Fruit fly (Drosophila melanogaster) whole organism, embryonic: Measurements from ENCODE around the gene CG5850.

ENCODE experiments used
- Adf1 ChIP-seq: fragments of 200-800 bp; sonication (Bioruptor generic); IDR thresholded peaks from 2 replicates; pipeline ENCODE4 v1.3.6; 2022; ENCODE audit warnings: missing biosample characterization, missing genetic modification characterization
- Antp ChIP-seq: fragments of 200-800 bp; sonication (Bioruptor generic); optimal IDR thresholded peaks from 3 replicates; lab custom pipeline; 2016; ENCODE audit warnings: missing biosample characterization, missing genetic modification characterization
- Asciz ChIP-seq: fragments of 200-800 bp; sonication (Bioruptor generic); optimal IDR thresholded peaks from 2 replicates; lab custom pipeline; 2017; ENCODE audit warnings: missing biosample characterization, mild to moderate bottlenecking, missing genetic modification characterization, missing genetic modification reagents
- Atf-2 ChIP-seq: fragments of 200-800 bp; sonication (Bioruptor generic); optimal IDR thresholded peaks from 2 replicates; lab custom pipeline; 2016; ENCODE audit warnings: missing biosample characterization, missing genetic modification characterization
- Awh ChIP-seq: fragments of 200-800 bp; sonication (Bioruptor generic); IDR thresholded peaks from 2 replicates; pipeline ENCODE4, ENCODE4 v1.3.6; 2022; ENCODE audit warnings: missing biosample characterization, missing genetic modification characterization
- CG10274 ChIP-seq: fragments of 200-800 bp; sonication (Bioruptor generic); optimal IDR thresholded peaks from 3 replicates; lab custom pipeline; 2017; ENCODE audit warnings: missing biosample characterization, mild to moderate bottlenecking, missing genetic modification characterization
- CG11560 ChIP-seq: fragments of 200-800 bp; sonication (Bioruptor generic); IDR thresholded peaks from 3 replicates; pipeline ENCODE4 v1.3.6; 2022; ENCODE audit warnings: missing biosample characterization, missing genetic modification characterization
- CG16813 ChIP-seq: fragments of 200-800 bp; sonication (Bioruptor generic); IDR thresholded peaks from 3 replicates; pipeline ENCODE4 v1.3.6; 2022; ENCODE audit warnings: missing biosample characterization, missing genetic modification characterization; ENCODE audit not compliant: partially characterized antibody
- CG18599 ChIP-seq: fragments of 200-800 bp; sonication (Bioruptor generic); optimal IDR thresholded peaks from 3 replicates; lab custom pipeline; 2017; ENCODE audit warnings: missing biosample characterization, missing genetic modification characterization, mild to moderate bottlenecking, moderate library complexity, missing genetic modification reagents
- CG18764 ChIP-seq: fragments of 200-800 bp; sonication (Bioruptor generic); optimal IDR thresholded peaks from 3 replicates; lab custom pipeline; 2016; ENCODE audit warnings: missing biosample characterization, missing genetic modification characterization
- CG2712 ChIP-seq: fragments of 200-800 bp; optimal IDR thresholded peaks from 3 replicates; lab custom pipeline; 2019; ENCODE audit warnings: missing biosample characterization, mild to moderate bottlenecking, missing genetic modification characterization, moderate library complexity
- CG30020 ChIP-seq: fragments of 200-800 bp; optimal IDR thresholded peaks from 2 replicates; lab custom pipeline; 2019; ENCODE audit warnings: missing biosample characterization, mild to moderate bottlenecking, missing genetic modification characterization, moderate library complexity
- CG32772 ChIP-seq: fragments of 200-800 bp; sonication (Bioruptor generic); IDR thresholded peaks from 2 replicates; pipeline ENCODE4 v1.3.6; 2022; ENCODE audit warnings: missing biosample characterization, missing genetic modification characterization
- CG3407 ChIP-seq: fragments of 200-800 bp; sonication (Bioruptor generic); optimal IDR thresholded peaks from 2 replicates; lab custom pipeline; 2018; ENCODE audit warnings: missing biosample characterization, mild to moderate bottlenecking, missing genetic modification characterization
- CG4404 ChIP-seq: fragments of 200-800 bp; sonication (Bioruptor generic); IDR thresholded peaks from 2 replicates; pipeline ENCODE4 v1.3.6; 2022; ENCODE audit warnings: missing biosample characterization, missing genetic modification characterization
- CG7839 ChIP-seq: fragments of 200-800 bp; sonication (Bioruptor generic); optimal IDR thresholded peaks from 3 replicates; lab custom pipeline; 2018; ENCODE audit warnings: missing biosample characterization, mild to moderate bottlenecking, missing genetic modification characterization, moderate library complexity
- CG7928 ChIP-seq: fragments of 200-800 bp; sonication (Bioruptor generic); optimal IDR thresholded peaks from 2 replicates; lab custom pipeline; 2017; ENCODE audit warnings: missing biosample characterization, mild to moderate bottlenecking, missing genetic modification characterization
- CG8359 ChIP-seq: fragments of 200-800 bp; sonication (Bioruptor generic); optimal IDR thresholded peaks from 2 replicates; lab custom pipeline; 2017; ENCODE audit warnings: missing biosample characterization, mild to moderate bottlenecking, missing genetic modification characterization, borderline replicate concordance
- CG9817 ChIP-seq: fragments of 200-800 bp; sonication (Bioruptor generic); optimal IDR thresholded peaks from 2 replicates; lab custom pipeline; 2018; ENCODE audit warnings: missing biosample characterization, mild to moderate bottlenecking, missing genetic modification characterization, moderate library complexity
- CTCF ChIP-seq: fragments of 200-800 bp; sonication (Bioruptor generic); optimal IDR thresholded peaks from 2 replicates; lab custom pipeline; 2017; ENCODE audit warnings: missing biosample characterization, mild to moderate bottlenecking, missing genetic modification characterization, moderate library complexity
- Deaf1 ChIP-seq: fragments of 200-800 bp; optimal IDR thresholded peaks from 3 replicates; lab custom pipeline; 2019; ENCODE audit warnings: missing biosample characterization, mild to moderate bottlenecking, missing genetic modification characterization, moderate library complexity
- Fer2 ChIP-seq: fragments of 200-800 bp; sonication (Bioruptor generic); optimal IDR thresholded peaks from 2 replicates; lab custom pipeline; 2018; ENCODE audit warnings: missing biosample characterization, mild to moderate bottlenecking, missing genetic modification characterization, moderate library complexity
- Mes4 ChIP-seq: fragments of 200-800 bp; sonication (Bioruptor generic); optimal IDR thresholded peaks from 2 replicates; lab custom pipeline; 2016; ENCODE audit warnings: missing biosample characterization, missing genetic modification characterization
- Mrtf ChIP-seq: fragments of 200-800 bp; sonication (Bioruptor generic); IDR thresholded peaks from 3 replicates; pipeline ENCODE4 v1.3.6; 2022; ENCODE audit warnings: missing biosample characterization, missing genetic modification characterization
- Oaz ChIP-seq: fragments of 200-800 bp; sonication (Bioruptor generic); IDR thresholded peaks from 2 replicates; pipeline ENCODE4 v1.3.6; 2022; ENCODE audit warnings: missing biosample characterization, missing genetic modification characterization
- Rx ChIP-seq: fragments of 200-800 bp; sonication (Bioruptor generic); IDR thresholded peaks from 2 replicates; pipeline ENCODE4 v1.3.6; 2022; ENCODE audit warnings: missing biosample characterization, missing genetic modification characterization
- Six4 ChIP-seq: fragments of 200-800 bp; sonication (Bioruptor generic); optimal IDR thresholded peaks from 2 replicates; lab custom pipeline; 2016; ENCODE audit warnings: missing biosample characterization, missing genetic modification characterization
- Stat92E ChIP-seq, 3 experiments: fragments of >200 bp in 2 of 3; fragments of 200-800 bp in 1 of 3; sonication (Bioruptor generic) in 1 of 3; optimal IDR thresholded peaks; 2 replicates each; lab custom pipeline; 2017 to 2019; ENCODE audit warnings: missing biosample characterization in 3 of 3, missing genetic modification characterization in 3 of 3, mild to moderate bottlenecking in 1 of 3, moderate library complexity in 1 of 3
- Trl ChIP-seq, 3 experiments: fragments of >200 bp in 2 of 3; fragments of 200-800 bp in 1 of 3; sonication (Bioruptor generic) in 1 of 3; optimal IDR thresholded peaks; 2 replicates in 1 of 3; 3 replicates in 2 of 3; lab custom pipeline; 2016 to 2017; ENCODE audit warnings: missing biosample characterization in 1 of 3, missing genetic modification characterization in 1 of 3
- ara ChIP-seq: fragments of 200-800 bp; sonication (Bioruptor generic); IDR thresholded peaks from 2 replicates; pipeline ENCODE4 v1.3.6; 2022; ENCODE audit warnings: missing biosample characterization, missing genetic modification characterization
- cg ChIP-seq: fragments of 200-800 bp; sonication (Bioruptor generic); optimal IDR thresholded peaks from 3 replicates; lab custom pipeline; 2019; ENCODE audit warnings: missing biosample characterization, mild to moderate bottlenecking, missing genetic modification characterization, moderate library complexity
- crc ChIP-seq: fragments of 200-800 bp; sonication (Bioruptor generic); optimal IDR thresholded peaks from 2 replicates; lab custom pipeline; 2016; ENCODE audit warnings: missing biosample characterization, missing genetic modification characterization
- emc ChIP-seq: fragments of 200-800 bp; sonication (Bioruptor generic); optimal IDR thresholded peaks from 2 replicates; lab custom pipeline; 2016; ENCODE audit warnings: missing biosample characterization, missing genetic modification characterization
- eve ChIP-seq, 2 experiments: fragments of >200 bp; optimal IDR thresholded peaks; 2 replicates each; lab custom pipeline; 2017; ENCODE audit warnings: missing biosample characterization in 2 of 2, missing genetic modification characterization in 2 of 2
- gsb-n ChIP-seq: fragments of 200-800 bp; sonication (Bioruptor generic); optimal IDR thresholded peaks from 3 replicates; lab custom pipeline; 2018; ENCODE audit warnings: missing biosample characterization, mild to moderate bottlenecking, missing genetic modification characterization
- ham ChIP-seq: fragments of 200-800 bp; sonication (Bioruptor generic); IDR thresholded peaks from 2 replicates; pipeline ENCODE4 v1.3.6; 2022; ENCODE audit warnings: missing biosample characterization, missing genetic modification characterization
- hkb ChIP-seq, 2 experiments: fragments of 200-800 bp in 1 of 2; fragments of >200 bp in 1 of 2; sonication (Bioruptor generic) in 1 of 2; IDR thresholded peaks in 1 of 2; optimal IDR thresholded peaks in 1 of 2; 2 replicates each; pipeline versions ENCODE4 v1.3.6 to Lab custom; 2017 to 2022; ENCODE audit warnings: missing biosample characterization in 1 of 2, missing genetic modification characterization in 1 of 2
- lilli ChIP-seq: fragments of 200-800 bp; sonication (Bioruptor generic); optimal IDR thresholded peaks from 3 replicates; lab custom pipeline; 2016; ENCODE audit warnings: missing biosample characterization, missing genetic modification characterization
- nerfin-1 ChIP-seq: fragments of 200-800 bp; sonication (Bioruptor generic); optimal IDR thresholded peaks from 3 replicates; lab custom pipeline; 2019; ENCODE audit warnings: missing biosample characterization, mild to moderate bottlenecking, missing genetic modification characterization, moderate library complexity
- pb ChIP-seq: fragments of 200-800 bp; sonication (Bioruptor generic); optimal IDR thresholded peaks from 3 replicates; lab custom pipeline; 2016; ENCODE audit warnings: missing biosample characterization, missing genetic modification characterization
- phol ChIP-seq: fragments of 200-800 bp; sonication (Bioruptor generic); optimal IDR thresholded peaks from 3 replicates; lab custom pipeline; 2018; ENCODE audit warnings: missing biosample characterization, mild to moderate bottlenecking, missing genetic modification characterization, moderate library complexity
- salm ChIP-seq: fragments of 200-800 bp; sonication (Bioruptor generic); optimal IDR thresholded peaks from 2 replicates; lab custom pipeline; 2018; ENCODE audit warnings: missing biosample characterization, mild to moderate bottlenecking, missing genetic modification characterization
- sc ChIP-seq, 3 experiments: fragments of >200 bp in 2 of 3; fragments of 200-800 bp in 1 of 3; sonication (Bioruptor generic) in 1 of 3; optimal IDR thresholded peaks; 2 replicates in 2 of 3; 3 replicates in 1 of 3; lab custom pipeline; 2017; ENCODE audit warnings: mild to moderate bottlenecking in 1 of 3, missing biosample characterization in 1 of 3, missing genetic modification characterization in 1 of 3, missing genetic modification reagents in 1 of 3
- sima ChIP-seq: fragments of 200-800 bp; sonication (Bioruptor generic); optimal IDR thresholded peaks from 2 replicates; lab custom pipeline; 2016; ENCODE audit warnings: missing biosample characterization, missing genetic modification characterization
- stwl ChIP-seq: fragments of 200-800 bp; sonication (Bioruptor generic); optimal IDR thresholded peaks from 3 replicates; lab custom pipeline; 2018; ENCODE audit warnings: missing biosample characterization, mild to moderate bottlenecking, missing genetic modification characterization, moderate library complexity
- tna ChIP-seq: fragments of 200-800 bp; sonication (Bioruptor generic); IDR thresholded peaks from 2 replicates; pipeline ENCODE4 v1.3.6; 2022; ENCODE audit warnings: missing biosample characterization, missing genetic modification characterization; ENCODE audit not compliant: partially characterized antibody
- toy ChIP-seq: fragments of 200-800 bp; sonication (Bioruptor generic); IDR thresholded peaks from 2 replicates; pipeline ENCODE4 v1.3.6; 2022; ENCODE audit warnings: missing biosample characterization, missing genetic modification characterization

Gene CG5850

DNA sequence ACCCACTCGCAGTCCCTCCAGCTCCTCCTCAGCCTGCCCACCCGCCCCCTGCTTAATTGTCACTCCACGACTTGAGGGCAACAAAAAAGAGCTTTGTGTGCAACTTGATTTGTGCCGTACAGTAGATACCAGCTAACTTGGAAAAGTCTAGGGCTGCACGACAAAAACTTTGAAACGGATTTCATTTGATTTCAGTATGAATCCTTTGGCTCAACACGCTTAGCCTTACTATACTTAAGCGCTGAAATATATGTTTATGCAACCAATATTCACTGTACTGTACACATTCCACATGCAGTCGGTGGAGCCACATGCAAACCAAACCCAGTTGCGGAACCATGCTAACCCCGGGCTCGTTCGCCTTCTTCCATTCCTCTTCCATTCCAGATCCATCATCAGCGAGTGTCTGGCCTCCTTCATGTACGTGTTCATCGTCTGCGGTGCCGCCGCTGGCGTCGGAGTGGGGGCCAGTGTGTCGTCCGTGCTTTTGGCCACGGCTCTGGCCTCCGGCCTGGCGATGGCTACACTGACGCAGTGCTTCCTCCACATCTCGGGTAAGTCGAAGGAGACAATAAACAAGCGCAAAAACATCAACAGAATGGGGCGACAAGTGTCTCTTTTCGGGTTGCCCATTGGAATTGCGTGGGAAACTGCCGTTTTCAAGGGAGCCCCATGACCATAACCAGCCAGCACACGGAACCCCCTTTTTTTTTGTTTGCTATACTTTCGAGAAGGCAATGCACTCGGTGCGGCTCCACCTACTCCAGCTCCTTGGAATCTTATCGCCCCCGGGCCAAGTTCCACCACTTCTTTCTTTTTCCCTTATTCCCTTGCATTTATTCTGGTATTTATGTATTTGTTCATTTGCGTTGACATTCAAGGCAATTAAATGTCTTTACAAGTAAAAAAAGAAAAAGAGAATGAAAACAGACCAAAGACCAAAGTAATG lies 22.9 kb upstream of the CG5850 start (continued):
- peak; percentile 16 for TF ChIP-seq gsb-n (tag; lab: Kevin White, UChicago)
- TF ChIP-seq CG16813 (GFP tag; lab: Robert Waterston, UW) = no peak
- peak; percentile 60 for TF ChIP-seq Six4
- peak; percentile 20 for TF ChIP-seq Mes4 (GFP tag; lab: Kevin White, UChicago)
- TF ChIP-seq CG9817 = no peak
- TF ChIP-seq Mrtf (GFP tag; lab: Robert Waterston, UW) = peak; percentile 37; the same call in 1 of the 3 replicates
- no peak for TF ChIP-seq Atf-2 (GFP tag; lab: Kevin White, UChicago)
- TF ChIP-seq CG18599 (GFP tag; lab: Kevin White, UChicago) = peak; percentile 29
- no peak for TF ChIP-seq Deaf1 (tag; lab: Kevin White, UChicago)
- TF ChIP-seq eve (GFP tag; optimal IDR thresholded peaks at IDR 0.05; lab: Kevin White, UChicago) = no peak
- no peak for TF ChIP-seq toy
- peak; percentile 1 for TF ChIP-seq CG3407 (GFP tag; lab: Kevin White, UChicago)
- no peak for TF ChIP-seq crc (GFP tag; lab: Kevin White, UChicago)
- peak; percentile 75 for TF ChIP-seq Awh (GFP tag; lab: Robert Waterston, UW)
- no peak for TF ChIP-seq stwl (tag; lab: Kevin White, UChicago)
- no peak for TF ChIP-seq salm (tag; lab: Kevin White, UChicago)
- no peak for TF ChIP-seq emc
- no peak for TF ChIP-seq Stat92E (GFP tag; optimal IDR thresholded peaks at IDR 0.05; lab: Kevin White, UChicago)
- no peak for TF ChIP-seq pb
- TF ChIP-seq Trl (optimal IDR thresholded peaks at IDR 0.05; lab: Kevin White, UChicago) = no peak
- TF ChIP-seq Trl (GFP tag; optimal IDR thresholded peaks at IDR 0.05; lab: Kevin White, UChicago) = peak; percentile 11
- TF ChIP-seq CG4404 = peak; percentile 36; the same call in 1 of the 2 replicates
- no peak for TF ChIP-seq sima (GFP tag; lab: Kevin White, UChicago)
- TF ChIP-seq CG10274 = no peak
- TF ChIP-seq CG7839 (tag; lab: Kevin White, UChicago) = peak; percentile 59
- TF ChIP-seq phol (tag; lab: Kevin White, UChicago) = peak; percentile 67
- peak; percentile 76; the same call in 1 of the 2 replicates for TF ChIP-seq CG32772
- TF ChIP-seq CG11560 = 0 out of 3 replicates have a peak, but pooled peaks have one; percentile 11
- TF ChIP-seq Adf1 (GFP tag; lab: Robert Waterston, UW) = no peak
- peak; percentile 42 for TF ChIP-seq nerfin-1 (tag; lab: Kevin White, UChicago)
- peak; percentile 74 for TF ChIP-seq ara
- TF ChIP-seq Asciz = peak; percentile 43
- TF ChIP-seq CG18764 (GFP tag; lab: Kevin White, UChicago) = peak; percentile 22
- TF ChIP-seq CG30020 = no peak
- peak; percentile 67 for TF ChIP-seq Rx (GFP tag; lab: Robert Waterston, UW)
- TF ChIP-seq Antp (GFP tag; lab: Kevin White, UChicago) = peak; percentile 43
- no peak for TF ChIP-seq sc (optimal IDR thresholded peaks at IDR 0.05; lab: Kevin White, UChicago)
- TF ChIP-seq sc (GFP tag; optimal IDR thresholded peaks at IDR 0.05; lab: Kevin White, UChicago) = peak; percentile 9
- no peak for TF ChIP-seq Oaz (GFP tag; lab: Robert Waterston, UW)
- TF ChIP-seq cg = no peak
- TF ChIP-seq CG8359 = peak; percentile 40
- no peak for TF ChIP-seq tna (GFP tag; lab: Robert Waterston, UW)
- TF ChIP-seq CTCF = no peak
- no peak for TF ChIP-seq ham (GFP tag; lab: Robert Waterston, UW)
- TF ChIP-seq hkb (optimal IDR thresholded peaks at IDR 0.05; lab: Kevin White, UChicago) = no peak
- peak; percentile 63 for TF ChIP-seq hkb (GFP tag; IDR thresholded peaks at IDR 0.05; lab: Robert Waterston, UW)
- peak; percentile 26 for TF ChIP-seq lilli (GFP tag; lab: Kevin White, UChicago)
- TF ChIP-seq CG2712 = peak; percentile 71
- TF ChIP-seq CG7928 = no peak
- no peak for TF ChIP-seq Fer2 (tag; lab: Kevin White, UChicago)
